Worm (Caenorhabditis elegans) whole organism, late embryonic: ENCODE results near the gene C25F6.6.

Experiments
- F13H6.1 ChIP-seq: sonication (generic microtip); optimal IDR thresholded peaks from 2 replicates; lab custom pipeline; 2016; ENCODE audit warnings: missing genetic modification characterization, missing compliant biosample characterization
- Y22D7AL.16 ChIP-seq: sonication (generic microtip); optimal IDR thresholded peaks from 2 replicates; lab custom pipeline; 2016; ENCODE audit warnings: missing genetic modification characterization, missing compliant biosample characterization
- ama-1 ChIP-seq: fragments of 150-350 bp; optimal IDR thresholded peaks from 2 replicates; lab custom pipeline; 2014
- ets-4 ChIP-seq: sonication (generic microtip); optimal IDR thresholded peaks from 2 replicates; lab custom pipeline; 2016; ENCODE audit warnings: missing genetic modification characterization, missing compliant biosample characterization
- pax-1 ChIP-seq: fragments of 150-350 bp; optimal IDR thresholded peaks from 2 replicates; lab custom pipeline; 2014; ENCODE audit warnings: missing biosample characterization, missing genetic modification characterization
- unc-42 ChIP-seq: sonication (generic microtip); optimal IDR thresholded peaks from 2 replicates; lab custom pipeline; 2016; ENCODE audit warnings: missing genotype, missing genetic modification characterization, missing compliant biosample characterization
- unc-55 ChIP-seq: sonication (generic microtip); optimal IDR thresholded peaks from 2 replicates; lab custom pipeline; 2017; ENCODE audit warnings: missing biosample characterization, missing genetic modification reagents, missing genetic modification characterization

DNA sequence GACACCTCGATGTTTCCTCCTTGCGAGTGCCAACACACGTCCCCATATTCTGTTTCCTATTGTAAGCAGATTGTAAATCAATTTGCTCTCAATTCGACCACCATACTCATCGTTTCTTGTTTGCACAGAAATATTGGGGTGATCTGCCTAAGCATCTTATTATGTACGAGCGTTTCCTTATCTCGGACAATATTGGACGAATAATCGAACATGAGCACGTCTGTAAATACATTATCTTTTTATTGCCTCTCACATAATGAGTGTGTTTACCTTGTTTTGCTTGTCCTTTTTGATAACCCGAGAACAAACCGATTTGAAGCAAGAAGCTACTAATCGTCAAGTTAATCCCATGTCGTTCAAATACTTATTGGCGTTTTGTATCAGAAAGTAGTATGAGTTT is 4.5 kb upstream of the C25F6.6 start:
- TF ChIP-seq ets-4 (tag; lab: Kevin White, UChicago) (no peak), F13H6.1 (tag; lab: Kevin White, UChicago) (no peak), ama-1 (lab: Kevin White, UChicago) (no peak), unc-55 (no peak), Y22D7AL.16 (no peak), pax-1 (tag; lab: Kevin White, UChicago) (no peak), unc-42 (no peak)
